Worm (Caenorhabditis elegans) whole organism, L3 larva: Measurements from ENCODE around the gene T16G12.1.

Experiments used
- R02D3.7 ChIP-seq: fragments of 150-350 bp; optimal IDR thresholded peaks from 2 replicates; lab custom pipeline; 2014; ENCODE audit warnings: missing biosample characterization, missing genetic modification characterization
- ceh-82 ChIP-seq: fragments of 150-350 bp; optimal IDR thresholded peaks from 2 replicates; lab custom pipeline; 2014; ENCODE audit warnings: missing biosample characterization, missing genetic modification characterization
- ceh-9 ChIP-seq: sonication (generic microtip); optimal IDR thresholded peaks from 2 replicates; lab custom pipeline; 2018; ENCODE audit warnings: missing biosample characterization, missing genetic modification characterization
- fkh-10 ChIP-seq: sonication (generic microtip); optimal IDR thresholded peaks from 2 replicates; lab custom pipeline; 2017; ENCODE audit warnings: missing biosample characterization, missing genetic modification reagents, missing genetic modification characterization
- fos-1 ChIP-seq: fragments of 150-350 bp; optimal IDR thresholded peaks from 2 replicates; lab custom pipeline; 2014; ENCODE audit warnings: missing biosample characterization, missing genetic modification characterization
- mdl-1 ChIP-seq: fragments of 150-350 bp; optimal IDR thresholded peaks from 2 replicates; lab custom pipeline; 2014; ENCODE audit warnings: missing biosample characterization, missing genetic modification characterization
- nhr-23 ChIP-seq: fragments of 150-350 bp; optimal IDR thresholded peaks from 2 replicates; lab custom pipeline; 2014; ENCODE audit warnings: missing biosample characterization, missing genetic modification reagents, missing genetic modification characterization
- nhr-237 ChIP-seq: fragments of 150-350 bp; optimal IDR thresholded peaks from 2 replicates; lab custom pipeline; 2014; ENCODE audit warnings: missing biosample characterization, missing genetic modification characterization
- nhr-76 ChIP-seq: fragments of 150-350 bp; sonication (generic microtip); optimal IDR thresholded peaks from 5 replicates; lab custom pipeline; 2014; ENCODE audit warnings: missing biosample characterization, missing genetic modification characterization
- pha-4 ChIP-seq: fragments of 150-350 bp; optimal IDR thresholded peaks from 2 replicates; lab custom pipeline; 2014; ENCODE audit warnings: missing biosample characterization, missing genetic modification reagents, missing genetic modification characterization
- skn-1 ChIP-seq: fragments of 150-350 bp; optimal IDR thresholded peaks from 2 replicates; lab custom pipeline; 2014; ENCODE audit warnings: missing biosample characterization, missing genetic modification characterization
- unc-39 ChIP-seq: sonication (generic microtip); optimal IDR thresholded peaks from 4 replicates; lab custom pipeline; 2017; ENCODE audit warnings: missing biosample characterization, missing genetic modification characterization
- unc-62 ChIP-seq: fragments of 150-350 bp; sonication (generic microtip); optimal IDR thresholded peaks from 4 replicates; lab custom pipeline; 2014; ENCODE audit warnings: missing biosample characterization, missing genetic modification reagents, missing genetic modification characterization
- ztf-4 ChIP-seq: fragments of 150-350 bp; optimal IDR thresholded peaks from 2 replicates; lab custom pipeline; 2014; ENCODE audit warnings: missing biosample characterization, missing genetic modification characterization

DNA sequence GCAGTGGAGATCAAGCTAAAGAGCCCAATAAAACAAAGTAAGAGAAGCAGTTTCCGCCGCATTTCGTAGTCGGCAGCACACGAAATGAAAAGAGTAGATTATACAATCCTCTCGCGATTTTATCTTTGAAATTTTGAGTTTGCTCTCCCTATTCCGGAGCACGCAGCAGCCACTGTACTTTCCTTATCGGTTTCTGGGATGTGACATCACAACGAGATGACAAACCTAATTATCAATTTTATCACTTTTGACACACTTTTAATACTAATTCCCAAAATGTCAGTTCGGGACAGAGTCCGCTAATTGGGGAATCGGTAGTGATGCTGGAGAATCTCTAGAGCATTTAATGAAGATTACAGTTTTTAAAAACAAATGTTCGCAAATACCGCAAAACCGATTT lies at the start of gene T16G12.1:
- no peak for TF ChIP-seq fkh-10 (GFP tag; lab: Kevin White, UChicago)
- TF ChIP-seq skn-1 (tag; lab: Kevin White, UChicago) = no peak
- no peak for TF ChIP-seq unc-62 (GFP tag; lab: Kevin White, UChicago)
- no peak for TF ChIP-seq nhr-76
- TF ChIP-seq pha-4 (tag; lab: Kevin White, UChicago) = no peak
- TF ChIP-seq nhr-237 (tag; lab: Kevin White, UChicago) = no peak
- no peak for TF ChIP-seq fos-1 (tag; lab: Kevin White, UChicago)
- no peak for TF ChIP-seq ztf-4 (tag; lab: Kevin White, UChicago)
- TF ChIP-seq R02D3.7 (tag; lab: Kevin White, UChicago) = no peak
- TF ChIP-seq ceh-9 (tag; lab: Kevin White, UChicago) = no peak
- TF ChIP-seq ceh-82 (tag; lab: Kevin White, UChicago) = no peak
- TF ChIP-seq nhr-23 = no peak
- TF ChIP-seq mdl-1 (tag; lab: Kevin White, UChicago) = no peak
- no peak for TF ChIP-seq unc-39 (tag; lab: Kevin White, UChicago)
